Worm (Caenorhabditis elegans) whole organism, L3 larva: ENCODE measurements around the gene pdk-1.
A peak's percentile ranks its signal among the peaks of the same experiment; 100 is the strongest.

ENCODE experiments used
- R02D3.7 ChIP-seq: fragments of 150-350 bp; optimal IDR thresholded peaks from 2 replicates; lab custom pipeline; 2014; ENCODE audit warnings: missing biosample characterization, missing genetic modification characterization
- ZK546.5 ChIP-seq: sonication (generic microtip); optimal IDR thresholded peaks from 2 replicates; lab custom pipeline; 2017; ENCODE audit warnings: missing biosample characterization, missing genetic modification characterization
- aly-2 ChIP-seq: fragments of 150-350 bp; optimal IDR thresholded peaks from 2 replicates; lab custom pipeline; 2014; ENCODE audit warnings: missing biosample characterization, missing genetic modification characterization
- ama-1 ChIP-seq: fragments of 150-350 bp; optimal IDR thresholded peaks from 2 replicates; lab custom pipeline; 2018
- ceh-16 ChIP-seq: sonication (generic microtip); optimal IDR thresholded peaks from 2 replicates; lab custom pipeline; 2017; ENCODE audit warnings: missing biosample characterization, missing genetic modification characterization
- ceh-28 ChIP-seq: fragments of 150-350 bp; optimal IDR thresholded peaks from 2 replicates; lab custom pipeline; 2014; ENCODE audit warnings: missing biosample characterization, missing genetic modification reagents, missing genetic modification characterization
- ceh-9 ChIP-seq: sonication (generic microtip); optimal IDR thresholded peaks from 2 replicates; lab custom pipeline; 2018; ENCODE audit warnings: missing biosample characterization, missing genetic modification characterization
- daf-12 ChIP-seq: fragments of 150-350 bp; optimal IDR thresholded peaks from 2 replicates; lab custom pipeline; 2014; ENCODE audit warnings: missing biosample characterization, missing genetic modification reagents, missing genetic modification characterization
- egl-27 ChIP-seq: sonication (generic microtip); optimal IDR thresholded peaks from 4 replicates; lab custom pipeline; 2017; ENCODE audit warnings: missing biosample characterization, missing genetic modification reagents, missing genetic modification characterization
- elt-1 ChIP-seq: fragments of 150-350 bp; optimal IDR thresholded peaks from 2 replicates; lab custom pipeline; 2014; ENCODE audit warnings: missing biosample characterization, missing genetic modification characterization
- elt-2 ChIP-seq: sonication (generic microtip); optimal IDR thresholded peaks from 2 replicates; lab custom pipeline; 2016; ENCODE audit warnings: missing genetic modification reagents, mild to moderate bottlenecking, missing genetic modification characterization, missing compliant biosample characterization
- elt-3 ChIP-seq, 3 experiments: fragments of 150-350 bp in 1 of 3; sonication (generic microtip) in 2 of 3; optimal IDR thresholded peaks; 2 replicates in 2 of 3; 4 replicates in 1 of 3; lab custom pipeline; 2014 to 2017; ENCODE audit warnings: missing biosample characterization in 3 of 3, missing genetic modification characterization in 3 of 3
- fkh-10 ChIP-seq: sonication (generic microtip); optimal IDR thresholded peaks from 2 replicates; lab custom pipeline; 2017; ENCODE audit warnings: missing biosample characterization, missing genetic modification reagents, missing genetic modification characterization
- fos-1 ChIP-seq: fragments of 150-350 bp; optimal IDR thresholded peaks from 2 replicates; lab custom pipeline; 2014; ENCODE audit warnings: missing biosample characterization, missing genetic modification characterization
- hmg-11 ChIP-seq: sonication (generic microtip); optimal IDR thresholded peaks from 2 replicates; lab custom pipeline; 2016; ENCODE audit warnings: missing genetic modification characterization, missing compliant biosample characterization
- jun-1 ChIP-seq: fragments of 150-350 bp; optimal IDR thresholded peaks from 2 replicates; lab custom pipeline; 2014; ENCODE audit warnings: missing biosample characterization, missing genetic modification reagents, missing genetic modification characterization
- lin-15B ChIP-seq: fragments of 150-350 bp; optimal IDR thresholded peaks from 2 replicates; lab custom pipeline; 2014; ENCODE audit warnings: missing biosample characterization, missing genetic modification characterization
- lin-39 ChIP-seq: fragments of 150-350 bp; optimal IDR thresholded peaks from 2 replicates; lab custom pipeline; 2018; ENCODE audit warnings: missing biosample characterization, missing genetic modification reagents, missing genetic modification characterization
- mml-1 ChIP-seq: fragments of 150-350 bp; sonication (generic microtip); optimal IDR thresholded peaks from 3 replicates; lab custom pipeline; 2014; ENCODE audit warnings: missing biosample characterization, missing genetic modification characterization
- nfya-1 ChIP-seq: sonication (generic microtip); optimal IDR thresholded peaks from 2 replicates; lab custom pipeline; 2017; ENCODE audit warnings: missing genetic modification characterization, mild to moderate bottlenecking, missing compliant biosample characterization, antibody characterized with exemption, moderate library complexity; ENCODE audit not compliant: insufficient read depth
- nhr-12 ChIP-seq: fragments of 150-350 bp; optimal IDR thresholded peaks from 2 replicates; lab custom pipeline; 2014; ENCODE audit warnings: missing biosample characterization, missing genetic modification characterization
- nhr-23 ChIP-seq: fragments of 150-350 bp; optimal IDR thresholded peaks from 2 replicates; lab custom pipeline; 2014; ENCODE audit warnings: missing biosample characterization, missing genetic modification reagents, missing genetic modification characterization
- nhr-237 ChIP-seq: fragments of 150-350 bp; optimal IDR thresholded peaks from 2 replicates; lab custom pipeline; 2014; ENCODE audit warnings: missing biosample characterization, missing genetic modification characterization
- nhr-25 ChIP-seq: sonication (generic microtip); optimal IDR thresholded peaks from 2 replicates; lab custom pipeline; 2017; ENCODE audit warnings: missing biosample characterization, missing genetic modification characterization
- nhr-28 ChIP-seq: fragments of 150-350 bp; optimal IDR thresholded peaks from 2 replicates; lab custom pipeline; 2014; ENCODE audit warnings: missing biosample characterization, missing genetic modification characterization
- nhr-43 ChIP-seq: sonication (generic microtip); optimal IDR thresholded peaks from 2 replicates; lab custom pipeline; 2016; ENCODE audit warnings: mild to moderate bottlenecking, missing genetic modification characterization, missing compliant biosample characterization; ENCODE audit not compliant: poor library complexity, severe bottlenecking
- nhr-76 ChIP-seq: fragments of 150-350 bp; sonication (generic microtip); optimal IDR thresholded peaks from 5 replicates; lab custom pipeline; 2014; ENCODE audit warnings: missing biosample characterization, missing genetic modification characterization
- nhr-77 ChIP-seq: fragments of 150-350 bp; optimal IDR thresholded peaks from 2 replicates; lab custom pipeline; 2014; ENCODE audit warnings: missing biosample characterization, missing genetic modification characterization
- pha-4 ChIP-seq: fragments of 150-350 bp; optimal IDR thresholded peaks from 2 replicates; lab custom pipeline; 2014; ENCODE audit warnings: missing biosample characterization, missing genetic modification reagents, missing genetic modification characterization
- pqm-1 ChIP-seq: fragments of 150-350 bp; optimal IDR thresholded peaks from 2 replicates; lab custom pipeline; 2017; ENCODE audit warnings: missing biosample characterization, missing genetic modification characterization, inconsistent platforms
- sea-2 ChIP-seq: fragments of 150-350 bp; sonication (generic microtip); optimal IDR thresholded peaks from 4 replicates; lab custom pipeline; 2014; ENCODE audit warnings: missing biosample characterization, missing genetic modification reagents, missing genetic modification characterization
- skn-1 ChIP-seq: fragments of 150-350 bp; optimal IDR thresholded peaks from 2 replicates; lab custom pipeline; 2014; ENCODE audit warnings: missing biosample characterization, missing genetic modification characterization
- snpc-4 ChIP-seq: fragments of 150-350 bp; optimal IDR thresholded peaks from 2 replicates; lab custom pipeline; 2014; ENCODE audit warnings: missing biosample characterization, missing genetic modification characterization
- tbx-2 ChIP-seq: sonication (generic microtip); optimal IDR thresholded peaks from 2 replicates; lab custom pipeline; 2016; ENCODE audit warnings: mild to moderate bottlenecking, missing genetic modification characterization, missing compliant biosample characterization
- unc-39 ChIP-seq: sonication (generic microtip); optimal IDR thresholded peaks from 4 replicates; lab custom pipeline; 2017; ENCODE audit warnings: missing biosample characterization, missing genetic modification characterization
- zag-1 ChIP-seq: fragments of 150-350 bp; optimal IDR thresholded peaks from 2 replicates; lab custom pipeline; 2014; ENCODE audit warnings: missing biosample characterization, missing genetic modification characterization
- ztf-11 ChIP-seq: fragments of 150-350 bp; optimal IDR thresholded peaks from 2 replicates; lab custom pipeline; 2014; ENCODE audit warnings: missing biosample characterization, missing genetic modification characterization

The pdk-1 gene

ce11 chrX:1327201-1327600, 6.1 kb downstream of the pdk-1 start:
- no peak for TF ChIP-seq R02D3.7 (tag; lab: Kevin White, UChicago)
- TF ChIP-seq sea-2, result no peak

DNA sequence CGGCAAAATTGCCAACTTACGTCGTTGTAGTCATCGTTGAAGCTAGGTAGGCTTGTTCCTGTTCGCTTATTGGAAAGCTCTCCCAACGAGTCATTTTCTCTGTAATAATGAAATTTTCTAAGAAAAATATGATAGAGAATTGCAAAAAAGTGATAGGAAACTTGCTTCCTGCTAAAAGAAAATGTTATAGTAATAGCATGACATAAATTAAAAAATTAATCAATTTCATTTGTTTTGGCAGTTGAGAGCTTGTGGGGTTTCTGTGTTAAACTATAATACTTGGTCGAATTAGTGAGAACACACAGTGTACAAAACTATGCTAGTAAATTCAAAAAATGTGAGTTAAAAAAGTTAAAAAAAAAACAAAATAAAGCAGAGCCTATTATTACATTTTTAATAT, 8.7 kb downstream of the pdk-1 start, which contains the start of gene F21E9.2:
Gene F21E9.2, minus strand, starts transcription at position 101 of the 400 bp plus-strand sequence.
- TF ChIP-seq pqm-1 (tag; lab: Kevin White, UChicago), result no peak
- no peak for TF ChIP-seq elt-3 (tag; optimal IDR thresholded peaks at IDR 0.05; lab: Kevin White, UChicago)
- TF ChIP-seq, all 47 proteins: peak for 0

- TF ChIP-seq ceh-16 (tag; lab: Kevin White, UChicago) (no peak), unc-39 (tag; lab: Kevin White, UChicago) (no peak), ama-1 (lab: Kevin White, UChicago) (no peak), nhr-12 (tag; lab: Kevin White, UChicago) (no peak), lin-39 (tag; lab: Kevin White, UChicago) (no peak), ZK546.5 (tag; lab: Kevin White, UChicago) (no peak), nhr-77 (tag; lab: Kevin White, UChicago) (no peak), fkh-10 (GFP tag; lab: Kevin White, UChicago) (no peak), elt-2 (tag; lab: Kevin White, UChicago) (peak; percentile 97), nhr-25 (tag; lab: Kevin White, UChicago) (no peak), egl-27 (tag; lab: Kevin White, UChicago) (no peak), nhr-23 (tag; lab: Kevin White, UChicago) (no peak), ceh-28 (tag; lab: Kevin White, UChicago) (no peak), jun-1 (tag; lab: Kevin White, UChicago) (peak; percentile 29), zag-1 (tag; lab: Kevin White, UChicago) (no peak), skn-1 (no peak), pha-4 (tag; lab: Kevin White, UChicago) (peak; percentile 65), nfya-1 (tag; lab: Kevin White, UChicago) (peak; percentile 6), nhr-28 (tag; lab: Kevin White, UChicago) (no peak), snpc-4 (tag; lab: Kevin White, UChicago) (no peak), elt-3 (tag; optimal IDR thresholded peaks at IDR 0.05; lab: Kevin White, UChicago) (no peak), pqm-1 (tag; lab: Kevin White, UChicago) (peak; percentile 96), mml-1 (tag; lab: Kevin White, UChicago) (no peak), R02D3.7 (tag; lab: Kevin White, UChicago) (no peak), daf-12 (tag; lab: Kevin White, UChicago) (no peak), aly-2 (tag; lab: Kevin White, UChicago) (no peak), elt-1 (no peak), ztf-11 (tag; lab: Kevin White, UChicago) (no peak)
- TF ChIP-seq, all 47 proteins: peak for 5
Measured at ce11 chrX:1337009-1337408, 15.9 kb downstream of the pdk-1 start, which contains the start of gene ttr-37. ttr-37 (minus strand) TSS chrX:1337175.

DNA sequence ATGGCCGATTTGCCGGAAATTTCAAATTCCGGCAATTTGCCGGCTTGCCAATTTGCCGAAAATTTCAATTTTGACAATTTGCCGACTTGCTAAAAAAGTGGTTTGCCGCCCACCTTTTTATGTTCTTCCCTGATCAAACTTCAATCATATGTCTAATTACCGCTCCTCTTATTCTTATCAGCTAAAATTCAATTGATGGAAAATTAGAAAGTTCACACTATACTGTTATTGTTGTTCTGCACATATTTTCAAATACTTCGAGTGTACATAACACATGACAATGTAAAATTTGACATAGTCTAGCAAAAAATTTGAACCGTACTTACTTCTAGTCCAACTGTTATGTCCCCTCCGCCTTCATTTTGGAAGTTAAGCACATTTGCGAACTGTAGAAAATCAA, 16.7 kb downstream of the pdk-1 start:
- TF ChIP-seq elt-2 (tag; lab: Kevin White, UChicago), result peak; percentile 58
- no peak for TF ChIP-seq lin-15B (tag; lab: Kevin White, UChicago)
- TF ChIP-seq daf-12 (tag; lab: Kevin White, UChicago), result no peak
- TF ChIP-seq pha-4 (tag; lab: Kevin White, UChicago), result peak; percentile 18
- TF ChIP-seq ceh-9 (tag; lab: Kevin White, UChicago), result no peak
- peak; percentile 56 for TF ChIP-seq pqm-1 (tag; lab: Kevin White, UChicago)
- no peak for TF ChIP-seq R02D3.7 (tag; lab: Kevin White, UChicago)
- TF ChIP-seq fos-1, result no peak
- TF ChIP-seq mml-1 (tag; lab: Kevin White, UChicago), result no peak
- TF ChIP-seq nhr-25 (tag; lab: Kevin White, UChicago), result no peak

- TF ChIP-seq nhr-237 (tag; lab: Kevin White, UChicago) (no peak), nhr-25 (tag; lab: Kevin White, UChicago) (peak; percentile 45), pha-4 (tag; lab: Kevin White, UChicago) (peak; percentile 4), hmg-11 (peak; percentile 22), elt-1 (peak; percentile 91), nhr-23 (tag; lab: Kevin White, UChicago) (peak; percentile 42), jun-1 (tag; lab: Kevin White, UChicago) (no peak), tbx-2 (tag; lab: Kevin White, UChicago) (peak; percentile 9), nhr-43 (peak; percentile 52), nhr-76 (tag; lab: Kevin White, UChicago) (no peak)
Measured at ce11 chrX:1338906-1339673, 17.9 kb downstream of the pdk-1 start.
